Worm (Caenorhabditis elegans) whole organism, mixed stage, embryonic: ENCODE data around the gene grsp-1.

Experiments used
- ces-1 ChIP-seq: fragments of 150-350 bp; optimal IDR thresholded peaks from 2 replicates; lab custom pipeline; 2014; ENCODE audit warnings: missing biosample characterization, missing genetic modification reagents, missing genetic modification characterization
- elt-3 ChIP-seq: fragments of 150-350 bp; optimal IDR thresholded peaks from 2 replicates; lab custom pipeline; 2014; ENCODE audit warnings: missing biosample characterization, missing genetic modification characterization
- hlh-1 ChIP-seq: fragments of 150-350 bp; optimal IDR thresholded peaks from 2 replicates; lab custom pipeline; 2014; ENCODE audit warnings: missing biosample characterization, missing genetic modification reagents, missing genetic modification characterization
- lin-13 ChIP-seq: fragments of 150-350 bp; optimal IDR thresholded peaks from 2 replicates; lab custom pipeline; 2014; ENCODE audit warnings: missing biosample characterization, missing genetic modification characterization
- nhr-237 ChIP-seq: fragments of 150-350 bp; optimal IDR thresholded peaks from 2 replicates; lab custom pipeline; 2014; ENCODE audit warnings: missing biosample characterization, missing genetic modification characterization
- nhr-28 ChIP-seq: fragments of 150-350 bp; optimal IDR thresholded peaks from 2 replicates; lab custom pipeline; 2014; ENCODE audit warnings: missing biosample characterization, missing genetic modification characterization
- sptf-1 ChIP-seq: sonication (generic microtip); optimal IDR thresholded peaks from 2 replicates; lab custom pipeline; 2017; ENCODE audit warnings: mild to moderate bottlenecking, missing genetic modification characterization, moderate library complexity, missing compliant biosample characterization
- unc-120 ChIP-seq: sonication (generic microtip); optimal IDR thresholded peaks from 2 replicates; lab custom pipeline; 2017; ENCODE audit warnings: missing genetic modification characterization, missing compliant biosample characterization; ENCODE audit not compliant: poor library complexity, severe bottlenecking
- unc-62 ChIP-seq: fragments of 150-350 bp; optimal IDR thresholded peaks from 2 replicates; lab custom pipeline; 2014; ENCODE audit warnings: missing biosample characterization, missing genetic modification reagents, missing genetic modification characterization
- ztf-11 ChIP-seq: fragments of 150-350 bp; optimal IDR thresholded peaks from 2 replicates; lab custom pipeline; 2014; ENCODE audit warnings: missing biosample characterization, missing genetic modification characterization

DNA sequence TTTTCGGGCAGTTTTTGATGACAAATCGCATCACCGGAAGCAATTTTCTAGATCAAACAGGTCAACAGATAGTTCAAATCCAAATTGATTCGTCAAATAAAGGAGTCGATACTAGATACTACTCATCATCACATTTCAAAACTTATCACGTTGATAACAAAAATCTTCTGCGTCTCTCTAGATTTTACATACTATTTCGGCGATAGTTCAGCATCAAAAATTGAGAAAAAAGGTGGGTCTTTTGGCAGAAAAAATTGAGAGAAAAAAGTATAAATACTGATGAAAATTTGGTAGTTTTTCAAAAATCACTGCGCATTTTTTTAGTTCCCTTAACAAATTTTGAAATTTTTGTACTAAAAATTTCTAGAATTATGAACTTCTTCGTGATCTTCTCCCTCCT lies 3.9 kb downstream of the grsp-1 start, which contains the start of gene nlp-26:
- TF ChIP-seq ces-1 (GFP tag; lab: Kevin White, UChicago) (no peak), elt-3 (tag; lab: Kevin White, UChicago) (no peak), unc-62 (GFP tag; lab: Kevin White, UChicago) (no peak), nhr-28 (no peak), hlh-1 (tag; lab: Kevin White, UChicago) (no peak), ztf-11 (tag; lab: Kevin White, UChicago) (no peak), lin-13 (tag; lab: Kevin White, UChicago) (no peak), sptf-1 (no peak), nhr-237 (tag; lab: Kevin White, UChicago) (no peak), unc-120 (no peak)
